Worm (Caenorhabditis elegans) whole organism, young adult: ENCODE measurements around the gene srx-23.

Experiments used
- B0019.2 ChIP-seq: fragments of 200-800 bp; sonication (Bioruptor generic); conservative IDR thresholded peaks from 2 replicates; pipeline ENCODE4 v1.3.6; 2022; ENCODE audit warnings: missing genetic modification reagents, missing genetic modification characterization, missing compliant biosample characterization
- C17E4.6 ChIP-seq: fragments of 200-800 bp; sonication (Bioruptor generic); IDR thresholded peaks from 2 replicates; pipeline ENCODE4 v1.3.6; 2022; ENCODE audit warnings: missing genetic modification reagents, missing genetic modification characterization, missing compliant biosample characterization
- D2030.7 ChIP-seq: fragments of 200-800 bp; sonication (Bioruptor generic); IDR thresholded peaks from 2 replicates; pipeline ENCODE4 v1.3.6; 2022; ENCODE audit warnings: missing genetic modification reagents, missing genetic modification characterization, missing compliant biosample characterization
- F22D6.2 ChIP-seq: sonication (generic microtip); optimal IDR thresholded peaks from 2 replicates; lab custom pipeline; 2016; ENCODE audit warnings: mild to moderate bottlenecking, missing genetic modification characterization, missing compliant biosample characterization
- K11D2.4 ChIP-seq: fragments of 200-800 bp; sonication (Bioruptor generic); IDR thresholded peaks from 2 replicates; pipeline ENCODE4 v1.3.6; 2022; ENCODE audit warnings: missing genetic modification reagents, missing genetic modification characterization, missing compliant biosample characterization
- Y56A3A.18 ChIP-seq: fragments of 200-800 bp; sonication (Bioruptor generic); IDR thresholded peaks from 2 replicates; pipeline ENCODE4 v1.3.6; 2022; ENCODE audit warnings: missing genetic modification reagents, missing genetic modification characterization, missing compliant biosample characterization
- Y67H2A.10 ChIP-seq: fragments of 200-800 bp; sonication (Bioruptor generic); conservative IDR thresholded peaks from 2 replicates; pipeline ENCODE4 v1.3.6; 2022; ENCODE audit warnings: missing genetic modification reagents, missing genetic modification characterization, missing compliant biosample characterization
- akir-1 ChIP-seq: fragments of 200-800 bp; sonication (Bioruptor generic); optimal IDR thresholded peaks from 2 replicates; lab custom pipeline; 2018; ENCODE audit warnings: mild to moderate bottlenecking, missing genetic modification characterization, moderate library complexity, missing compliant biosample characterization
- ccch-3 ChIP-seq: fragments of 200-800 bp; sonication (Bioruptor generic); optimal IDR thresholded peaks from 2 replicates; lab custom pipeline; 2018; ENCODE audit warnings: mild to moderate bottlenecking, missing genetic modification characterization, missing compliant biosample characterization
- cebp-1 ChIP-seq, 2 experiments: fragments of 200-800 bp in 1 of 2; sonication (Bioruptor generic) in 1 of 2; sonication (generic microtip) in 1 of 2; IDR thresholded peaks in 1 of 2; optimal IDR thresholded peaks in 1 of 2; 2 replicates each; pipeline versions ENCODE4 v1.3.6 to Lab custom; 2017 to 2022; ENCODE audit warnings: missing compliant biosample characterization in 2 of 2, missing genetic modification characterization in 2 of 2, mild to moderate bottlenecking in 1 of 2, missing genetic modification reagents in 1 of 2, moderate library complexity in 1 of 2
- cebp-2 ChIP-seq: fragments of 200-800 bp; sonication (Bioruptor generic); IDR thresholded peaks from 2 replicates; pipeline ENCODE4 v1.3.6; 2022; ENCODE audit warnings: missing genetic modification characterization, missing compliant biosample characterization
- ceh-27 ChIP-seq: fragments of 200-800 bp; sonication (Bioruptor generic); optimal IDR thresholded peaks from 2 replicates; lab custom pipeline; 2018; ENCODE audit warnings: mild to moderate bottlenecking, missing genetic modification characterization, moderate library complexity, missing compliant biosample characterization
- ceh-79 ChIP-seq: sonication (generic microtip); optimal IDR thresholded peaks from 2 replicates; lab custom pipeline; 2017; ENCODE audit warnings: mild to moderate bottlenecking, missing genetic modification characterization, missing compliant biosample characterization
- chd-7 ChIP-seq: sonication (generic microtip); optimal IDR thresholded peaks from 2 replicates; lab custom pipeline; 2016; ENCODE audit warnings: mild to moderate bottlenecking, missing genetic modification characterization, moderate library complexity, missing compliant biosample characterization
- die-1 ChIP-seq: sonication (generic microtip); optimal IDR thresholded peaks from 2 replicates; lab custom pipeline; 2016; ENCODE audit warnings: missing genotype, mild to moderate bottlenecking, missing genetic modification characterization, missing compliant biosample characterization
- dox-1 ChIP-seq: fragments of 200-800 bp; sonication (Bioruptor generic); IDR thresholded peaks from 2 replicates; pipeline ENCODE4 v1.3.6; 2022; ENCODE audit warnings: missing genetic modification reagents, missing genetic modification characterization, missing compliant biosample characterization
- egrh-3 ChIP-seq: fragments of 200-800 bp; sonication (Bioruptor generic); IDR thresholded peaks from 2 replicates; pipeline ENCODE4 v1.3.6; 2022; ENCODE audit warnings: missing genetic modification reagents, missing genetic modification characterization, missing compliant biosample characterization
- ets-4 ChIP-seq: fragments of 200-800 bp; sonication (Bioruptor generic); optimal IDR thresholded peaks from 2 replicates; lab custom pipeline; 2018; ENCODE audit warnings: mild to moderate bottlenecking, missing genetic modification characterization, missing compliant biosample characterization
- gei-17 ChIP-seq: fragments of 200-800 bp; sonication (Bioruptor generic); optimal IDR thresholded peaks from 2 replicates; lab custom pipeline; 2018; ENCODE audit warnings: mild to moderate bottlenecking, missing genetic modification characterization, missing compliant biosample characterization
- hlh-26 ChIP-seq: fragments of 200-800 bp; sonication (Bioruptor generic); conservative IDR thresholded peaks from 2 replicates; pipeline ENCODE4 v1.3.6; 2022; ENCODE audit warnings: missing genetic modification reagents, missing genetic modification characterization, missing compliant biosample characterization
- hrde-1 ChIP-seq: sonication (generic microtip); optimal IDR thresholded peaks from 2 replicates; lab custom pipeline; 2016; ENCODE audit warnings: missing genetic modification characterization, mild to moderate bottlenecking, missing compliant biosample characterization, moderate library complexity, missing genotype, missing genetic modification reagents, borderline replicate concordance
- hsf-1 ChIP-seq: fragments of 200-800 bp; sonication (Bioruptor generic); IDR thresholded peaks from 2 replicates; pipeline ENCODE4 v1.3.6; 2022; ENCODE audit warnings: missing genetic modification reagents, missing genetic modification characterization, missing compliant biosample characterization
- lag-1 ChIP-seq: fragments of 200-800 bp; sonication (Bioruptor generic); IDR thresholded peaks from 2 replicates; pipeline ENCODE4 v1.3.6; 2022; ENCODE audit warnings: missing genetic modification reagents, missing genetic modification characterization, missing compliant biosample characterization
- let-526 ChIP-seq: fragments of 200-800 bp; sonication (Bioruptor generic); IDR thresholded peaks from 2 replicates; pipeline ENCODE4 v1.3.6; 2022; ENCODE audit warnings: missing genetic modification reagents, missing genetic modification characterization, missing compliant biosample characterization
- lin-26 ChIP-seq: fragments of 200-800 bp; sonication (Bioruptor generic); IDR thresholded peaks from 2 replicates; pipeline ENCODE4 v1.3.6; 2022; ENCODE audit warnings: missing genetic modification reagents, missing genetic modification characterization, missing compliant biosample characterization
- lin-54 ChIP-seq: fragments of 200-800 bp; sonication (Bioruptor generic); optimal IDR thresholded peaks from 2 replicates; lab custom pipeline; 2018; ENCODE audit warnings: mild to moderate bottlenecking, missing genetic modification characterization, missing compliant biosample characterization
- lsl-1 ChIP-seq: fragments of 200-800 bp; sonication (Bioruptor generic); optimal IDR thresholded peaks from 2 replicates; lab custom pipeline; 2018; ENCODE audit warnings: mild to moderate bottlenecking, missing genetic modification characterization, moderate library complexity, missing compliant biosample characterization
- madf-8 ChIP-seq: fragments of 200-800 bp; sonication (Bioruptor generic); conservative IDR thresholded peaks from 2 replicates; pipeline ENCODE4 v1.3.6; 2022; ENCODE audit warnings: missing genetic modification reagents, missing genetic modification characterization, missing compliant biosample characterization
- mcd-1 ChIP-seq: fragments of 200-800 bp; sonication (Bioruptor generic); IDR thresholded peaks from 2 replicates; pipeline ENCODE4 v1.3.6; 2022; ENCODE audit warnings: missing genetic modification reagents, missing genetic modification characterization, missing compliant biosample characterization
- mxl-1 ChIP-seq: sonication (generic microtip); optimal IDR thresholded peaks from 2 replicates; lab custom pipeline; 2016; ENCODE audit warnings: missing genetic modification characterization, missing compliant biosample characterization
- nfyb-1 ChIP-seq: fragments of 200-800 bp; sonication (Bioruptor generic); IDR thresholded peaks from 2 replicates; pipeline ENCODE4 v1.3.6; 2022; ENCODE audit warnings: missing genetic modification reagents, missing genetic modification characterization, missing compliant biosample characterization
- nhr-27 ChIP-seq: fragments of 200-800 bp; sonication (Bioruptor generic); optimal IDR thresholded peaks from 2 replicates; lab custom pipeline; 2018; ENCODE audit warnings: mild to moderate bottlenecking, missing genetic modification characterization, moderate library complexity, missing compliant biosample characterization
- nhr-90 ChIP-seq: sonication (generic microtip); optimal IDR thresholded peaks from 2 replicates; lab custom pipeline; 2016; ENCODE audit warnings: missing genotype, mild to moderate bottlenecking, missing genetic modification characterization, missing compliant biosample characterization
- pha-4 ChIP-seq: fragments of 150-350 bp; sonication (generic microtip); optimal IDR thresholded peaks from 2 replicates; lab custom pipeline; 2014; ENCODE audit warnings: missing biosample characterization, missing genetic modification reagents, missing genetic modification characterization
- rcor-1 ChIP-seq: fragments of 200-800 bp; sonication (Bioruptor generic); IDR thresholded peaks from 2 replicates; pipeline ENCODE4 v1.3.6; 2022; ENCODE audit warnings: missing genetic modification reagents, missing genetic modification characterization, missing compliant biosample characterization
- sea-2 ChIP-seq: fragments of 200-800 bp; sonication (Bioruptor generic); IDR thresholded peaks from 2 replicates; pipeline ENCODE4 v1.3.6; 2022; ENCODE audit warnings: missing genetic modification characterization, missing compliant biosample characterization
- snpc-1.3 ChIP-seq: sonication (generic microtip); optimal IDR thresholded peaks from 2 replicates; lab custom pipeline; 2017; ENCODE audit warnings: missing genetic modification characterization, mild to moderate bottlenecking, missing compliant biosample characterization, antibody characterized with exemption, moderate library complexity, missing genotype, missing genetic modification reagents; ENCODE audit not compliant: insufficient read depth
- snpc-3.4 ChIP-seq: sonication (generic microtip); optimal IDR thresholded peaks from 2 replicates; lab custom pipeline; 2017; ENCODE audit warnings: missing genetic modification characterization, mild to moderate bottlenecking, missing compliant biosample characterization, antibody characterized with exemption, moderate library complexity, missing genotype, missing genetic modification reagents
- snpc-4 ChIP-seq, 5 experiments: fragments of 150-350 bp in 1 of 5; sonication (generic microtip) in 4 of 5; optimal IDR thresholded peaks; 2 replicates each; lab custom pipeline; 2014 to 2018; ENCODE audit warnings: missing genetic modification characterization in 5 of 5, missing biosample characterization in 3 of 5, antibody characterized with exemption in 2 of 5, mild to moderate bottlenecking in 2 of 5, missing compliant biosample characterization in 2 of 5, missing genotype in 2 of 5, moderate library complexity in 2 of 5, missing genetic modification reagents in 1 of 5
- somi-1 ChIP-seq: fragments of 200-800 bp; sonication (Bioruptor generic); optimal IDR thresholded peaks from 2 replicates; lab custom pipeline; 2018; ENCODE audit warnings: mild to moderate bottlenecking, missing genetic modification characterization, missing compliant biosample characterization
- tbp1 ChIP-seq: fragments of 200-800 bp; sonication (Bioruptor generic); optimal IDR thresholded peaks from 2 replicates; lab custom pipeline; 2018; ENCODE audit warnings: mild to moderate bottlenecking, missing genetic modification characterization, missing compliant biosample characterization
- unc-130 ChIP-seq: sonication (generic microtip); optimal IDR thresholded peaks from 2 replicates; lab custom pipeline; 2016; ENCODE audit warnings: missing genetic modification reagents, missing genetic modification characterization, missing compliant biosample characterization
- unc-62 ChIP-seq: fragments of 150-350 bp; optimal IDR thresholded peaks from 2 replicates; lab custom pipeline; 2014; ENCODE audit warnings: missing biosample characterization, missing genetic modification reagents, missing genetic modification characterization
- ztf-22 ChIP-seq: fragments of 200-800 bp; sonication (Bioruptor generic); optimal IDR thresholded peaks from 2 replicates; lab custom pipeline; 2018; ENCODE audit warnings: mild to moderate bottlenecking, missing genetic modification characterization, moderate library complexity, missing compliant biosample characterization
- ztf-26 ChIP-seq: sonication (generic microtip); optimal IDR thresholded peaks from 2 replicates; lab custom pipeline; 2017; ENCODE audit warnings: missing genetic modification characterization, missing compliant biosample characterization
- ztf-28 ChIP-seq: fragments of 200-800 bp; sonication (Bioruptor generic); IDR thresholded peaks from 2 replicates; pipeline ENCODE4 v1.3.6; 2022; ENCODE audit warnings: missing genetic modification reagents, missing genetic modification characterization, missing compliant biosample characterization
- ztf-3 ChIP-seq: fragments of 200-800 bp; sonication (Bioruptor generic); optimal IDR thresholded peaks from 2 replicates; lab custom pipeline; 2018; ENCODE audit warnings: mild to moderate bottlenecking, missing genetic modification characterization, missing compliant biosample characterization
- ztf-6 ChIP-seq: fragments of 200-800 bp; sonication (Bioruptor generic); IDR thresholded peaks from 2 replicates; pipeline ENCODE4 v1.3.6; 2022; ENCODE audit warnings: missing genetic modification reagents, missing genetic modification characterization, missing compliant biosample characterization

srx-23 gene

ce11 chrV:730216-730615 is 48.1 kb downstream of the srx-23 start (continued):
- TF ChIP-seq ceh-79 (no peak), ztf-22 (GFP tag; lab: Kevin White, UChicago) (peak; percentile 39), tbp1 (GFP tag; lab: Kevin White, UChicago) (peak; percentile 51), B0019.2 (no peak), unc-130 (GFP tag; lab: Kevin White, UChicago) (no peak), lag-1 (GFP tag; lab: Robert Waterston, UW) (no peak), F22D6.2 (tag; lab: Kevin White, UChicago) (no peak), chd-7 (tag; lab: Kevin White, UChicago) (peak; percentile 66), let-526 (GFP tag; lab: Robert Waterston, UW) (peak; percentile 27), lin-26 (GFP tag; lab: Robert Waterston, UW) (0 out of 2 replicates have a peak, but pooled peaks have one; percentile 24), C17E4.6 (GFP tag; lab: Robert Waterston, UW) (no peak), snpc-1.3 (tag; lab: Kevin White, UChicago) (no peak), cebp-1 (GFP tag; IDR thresholded peaks at IDR 0.05; lab: Robert Waterston, UW) (peak; percentile 37; the same call in 1 of the 2 replicates), cebp-1 (tag; optimal IDR thresholded peaks at IDR 0.05; lab: Kevin White, UChicago) (peak; percentile 71), pha-4 (tag; lab: Kevin White, UChicago) (no peak), madf-8 (GFP tag; lab: Robert Waterston, UW) (no peak), nhr-90 (no peak), mxl-1 (tag; lab: Kevin White, UChicago) (no peak), snpc-4 (GFP tag; optimal IDR thresholded peaks at IDR 0.05; lab: Kevin White, UChicago) (no peak), snpc-4 (tag; optimal IDR thresholded peaks at IDR 0.05; lab: Kevin White, UChicago) (no peak), die-1 (tag; lab: Kevin White, UChicago) (no peak), sea-2 (GFP tag; lab: Robert Waterston, UW) (no peak), ztf-3 (GFP tag; lab: Kevin White, UChicago) (no peak), ccch-3 (GFP tag; lab: Kevin White, UChicago) (no peak), ztf-28 (GFP tag; lab: Robert Waterston, UW) (no peak), hsf-1 (GFP tag; lab: Robert Waterston, UW) (no peak), nhr-27 (tag; lab: Kevin White, UChicago) (no peak), hlh-26 (GFP tag; lab: Robert Waterston, UW) (no peak), somi-1 (GFP tag; lab: Kevin White, UChicago) (peak; percentile 25), unc-62 (GFP tag; lab: Kevin White, UChicago) (no peak), dox-1 (GFP tag; lab: Robert Waterston, UW) (peak; percentile 42; the same call in 1 of the 2 replicates), ceh-27 (GFP tag; lab: Kevin White, UChicago) (no peak), cebp-2 (GFP tag; lab: Robert Waterston, UW) (no peak), rcor-1 (GFP tag; lab: Robert Waterston, UW) (no peak), hrde-1 (tag; lab: Kevin White, UChicago) (no peak), Y67H2A.10 (GFP tag; lab: Robert Waterston, UW) (no peak), lin-54 (GFP tag; lab: Kevin White, UChicago) (peak; percentile 11), snpc-3.4 (tag; lab: Kevin White, UChicago) (no peak), lsl-1 (GFP tag; lab: Kevin White, UChicago) (no peak), nfyb-1 (GFP tag; lab: Robert Waterston, UW) (peak; percentile 81), egrh-3 (no peak), ztf-26 (tag; lab: Kevin White, UChicago) (peak; percentile 20), akir-1 (GFP tag; lab: Kevin White, UChicago) (no peak), K11D2.4 (GFP tag; lab: Robert Waterston, UW) (peak; percentile 45; the same call in 1 of the 2 replicates), ets-4 (no peak), ztf-6 (GFP tag; lab: Robert Waterston, UW) (no peak), mcd-1 (GFP tag; lab: Robert Waterston, UW) (no peak), Y56A3A.18 (no peak), D2030.7 (GFP tag; lab: Robert Waterston, UW) (no peak), gei-17 (GFP tag; lab: Kevin White, UChicago) (no peak)
